Worm (Caenorhabditis elegans) whole organism, L2 larva: ENCODE results near the gene F44D12.10.

Experiments used
- C34F6.9 ChIP-seq: fragments of 150-350 bp; optimal IDR thresholded peaks from 2 replicates; lab custom pipeline; 2014; ENCODE audit warnings: missing biosample characterization, missing genetic modification characterization
- F13H6.1 ChIP-seq: sonication (generic microtip); optimal IDR thresholded peaks from 2 replicates; lab custom pipeline; 2016; ENCODE audit warnings: missing genetic modification characterization, missing compliant biosample characterization
- R02D3.7 ChIP-seq: fragments of 150-350 bp; optimal IDR thresholded peaks from 2 replicates; lab custom pipeline; 2014; ENCODE audit warnings: missing biosample characterization, missing genetic modification characterization
- Y55F3AM.14 ChIP-seq: fragments of 200-800 bp; sonication (Bioruptor generic); optimal IDR thresholded peaks from 2 replicates; lab custom pipeline; 2018; ENCODE audit warnings: mild to moderate bottlenecking, missing genetic modification characterization, missing compliant biosample characterization
- ZK546.5 ChIP-seq: sonication (generic microtip); optimal IDR thresholded peaks from 2 replicates; lab custom pipeline; 2017; ENCODE audit warnings: missing biosample characterization, missing genetic modification characterization
- alr-1 ChIP-seq: fragments of 150-350 bp; optimal IDR thresholded peaks from 2 replicates; lab custom pipeline; 2014; ENCODE audit warnings: missing biosample characterization, missing genetic modification characterization
- ama-1 ChIP-seq: fragments of 150-350 bp; optimal IDR thresholded peaks from 2 replicates; lab custom pipeline; 2018; ENCODE audit warnings: inconsistent platforms
- blmp-1 ChIP-seq: sonication (generic microtip); optimal IDR thresholded peaks from 2 replicates; lab custom pipeline; 2017; ENCODE audit warnings: missing genetic modification characterization, mild to moderate bottlenecking, missing compliant biosample characterization, antibody characterized with exemption, moderate library complexity; ENCODE audit not compliant: insufficient read depth
- ceh-16 ChIP-seq: fragments of 150-350 bp; optimal IDR thresholded peaks from 2 replicates; lab custom pipeline; 2014; ENCODE audit warnings: missing biosample characterization, missing genetic modification characterization
- ceh-82 ChIP-seq: fragments of 150-350 bp; optimal IDR thresholded peaks from 2 replicates; lab custom pipeline; 2014; ENCODE audit warnings: missing biosample characterization, missing genetic modification characterization
- crh-2 ChIP-seq: sonication (generic microtip); optimal IDR thresholded peaks from 2 replicates; lab custom pipeline; 2017; ENCODE audit warnings: missing biosample characterization, missing genetic modification characterization
- dmd-4 ChIP-seq: sonication (generic microtip); optimal IDR thresholded peaks from 2 replicates; lab custom pipeline; 2017; ENCODE audit warnings: missing biosample characterization, missing genetic modification characterization
- egl-27 ChIP-seq: sonication (generic microtip); optimal IDR thresholded peaks from 3 replicates; lab custom pipeline; 2017; ENCODE audit warnings: missing biosample characterization, missing genetic modification reagents, missing genetic modification characterization
- elt-1 ChIP-seq: fragments of 150-350 bp; optimal IDR thresholded peaks from 2 replicates; lab custom pipeline; 2014; ENCODE audit warnings: missing biosample characterization, missing genetic modification characterization
- elt-3 ChIP-seq: sonication (generic microtip); optimal IDR thresholded peaks from 2 replicates; lab custom pipeline; 2017; ENCODE audit warnings: missing biosample characterization, missing genetic modification characterization
- fos-1 ChIP-seq: fragments of 150-350 bp; optimal IDR thresholded peaks from 2 replicates; lab custom pipeline; 2014; ENCODE audit warnings: missing biosample characterization, missing genetic modification characterization
- gmeb-1 ChIP-seq: fragments of 150-350 bp; optimal IDR thresholded peaks from 2 replicates; lab custom pipeline; 2014; ENCODE audit warnings: missing biosample characterization, missing genetic modification characterization
- lin-11 ChIP-seq: fragments of 150-350 bp; sonication (generic microtip); optimal IDR thresholded peaks from 2 replicates; lab custom pipeline; 2014; ENCODE audit warnings: missing biosample characterization, missing genetic modification characterization, inconsistent platforms, mixed read lengths
- lin-39 ChIP-seq: fragments of 150-350 bp; optimal IDR thresholded peaks from 2 replicates; lab custom pipeline; 2014; ENCODE audit warnings: missing biosample characterization, missing genetic modification reagents, missing genetic modification characterization
- lsy-2 ChIP-seq, 2 experiments: fragments of 150-350 bp in 1 of 2; sonication (generic microtip) in 1 of 2; optimal IDR thresholded peaks; 2 replicates each; lab custom pipeline; 2014 to 2017; ENCODE audit warnings: missing biosample characterization in 2 of 2, missing genetic modification characterization in 2 of 2
- mab-5 ChIP-seq: fragments of 150-350 bp; optimal IDR thresholded peaks from 2 replicates; lab custom pipeline; 2014; ENCODE audit warnings: missing biosample characterization, missing genetic modification characterization
- mbf-1 ChIP-seq: sonication (generic microtip); optimal IDR thresholded peaks from 2 replicates; lab custom pipeline; 2017; ENCODE audit warnings: missing biosample characterization, missing genetic modification characterization
- mdl-1 ChIP-seq, 2 experiments: fragments of 150-350 bp in 1 of 2; sonication (generic microtip) in 1 of 2; optimal IDR thresholded peaks; 2 replicates each; lab custom pipeline; 2017; ENCODE audit warnings: missing biosample characterization in 2 of 2, missing genetic modification characterization in 2 of 2
- nhr-10 ChIP-seq: sonication (generic microtip); optimal IDR thresholded peaks from 2 replicates; lab custom pipeline; 2017; ENCODE audit warnings: missing biosample characterization, missing genetic modification characterization
- nhr-11 ChIP-seq: fragments of 150-350 bp; optimal IDR thresholded peaks from 2 replicates; lab custom pipeline; 2014; ENCODE audit warnings: missing biosample characterization, missing genetic modification characterization
- nhr-12 ChIP-seq: fragments of 150-350 bp; optimal IDR thresholded peaks from 2 replicates; lab custom pipeline; 2014; ENCODE audit warnings: missing biosample characterization, missing genetic modification characterization
- nhr-129 ChIP-seq: fragments of 150-350 bp; optimal IDR thresholded peaks from 2 replicates; lab custom pipeline; 2014; ENCODE audit warnings: missing biosample characterization, missing genetic modification characterization
- nhr-21 ChIP-seq: fragments of 150-350 bp; optimal IDR thresholded peaks from 2 replicates; lab custom pipeline; 2014; ENCODE audit warnings: missing biosample characterization, missing genetic modification characterization
- nhr-23 ChIP-seq: fragments of 150-350 bp; optimal IDR thresholded peaks from 2 replicates; lab custom pipeline; 2014; ENCODE audit warnings: missing biosample characterization, missing genetic modification reagents, missing genetic modification characterization
- nhr-237 ChIP-seq: fragments of 150-350 bp; optimal IDR thresholded peaks from 2 replicates; lab custom pipeline; 2014; ENCODE audit warnings: missing biosample characterization, missing genetic modification characterization
- nhr-77 ChIP-seq: fragments of 150-350 bp; optimal IDR thresholded peaks from 2 replicates; lab custom pipeline; 2014; ENCODE audit warnings: missing biosample characterization, missing genetic modification characterization
- peb-1 ChIP-seq: fragments of 150-350 bp; optimal IDR thresholded peaks from 2 replicates; lab custom pipeline; 2014; ENCODE audit warnings: missing biosample characterization, missing genetic modification characterization
- sem-4 ChIP-seq: fragments of 150-350 bp; optimal IDR thresholded peaks from 2 replicates; lab custom pipeline; 2014; ENCODE audit warnings: missing biosample characterization, missing genetic modification reagents, missing genetic modification characterization
- skn-1 ChIP-seq: sonication (generic microtip); optimal IDR thresholded peaks from 2 replicates; lab custom pipeline; 2017; ENCODE audit warnings: missing biosample characterization, missing genetic modification characterization
- sma-3 ChIP-seq: sonication (generic microtip); optimal IDR thresholded peaks from 2 replicates; lab custom pipeline; 2016; ENCODE audit warnings: missing genetic modification reagents, missing genetic modification characterization, missing compliant biosample characterization
- sma-9 ChIP-seq, 2 experiments: fragments of 150-350 bp in 1 of 2; sonication (generic microtip) in 1 of 2; optimal IDR thresholded peaks; 2 replicates each; lab custom pipeline; 2014 to 2016; ENCODE audit warnings: missing genetic modification characterization in 2 of 2, mild to moderate bottlenecking in 1 of 2, missing biosample characterization in 1 of 2, missing compliant biosample characterization in 1 of 2, missing genetic modification reagents in 1 of 2, moderate library complexity in 1 of 2
- snpc-4 ChIP-seq: fragments of 150-350 bp; optimal IDR thresholded peaks from 2 replicates; lab custom pipeline; 2014; ENCODE audit warnings: missing biosample characterization, missing genetic modification characterization
- unc-39 ChIP-seq: fragments of 150-350 bp; optimal IDR thresholded peaks from 2 replicates; lab custom pipeline; 2014; ENCODE audit warnings: missing biosample characterization, missing genetic modification characterization
- unc-55 ChIP-seq: fragments of 150-350 bp; sonication (generic microtip); optimal IDR thresholded peaks from 3 replicates; lab custom pipeline; 2014; ENCODE audit warnings: missing biosample characterization, missing genetic modification reagents, missing genetic modification characterization
- unc-62 ChIP-seq: fragments of 150-350 bp; optimal IDR thresholded peaks from 2 replicates; lab custom pipeline; 2014; ENCODE audit warnings: missing biosample characterization, missing genetic modification reagents, missing genetic modification characterization
- zag-1 ChIP-seq: fragments of 150-350 bp; optimal IDR thresholded peaks from 2 replicates; lab custom pipeline; 2014; ENCODE audit warnings: missing biosample characterization, missing genetic modification characterization
- ztf-1 ChIP-seq: fragments of 200-800 bp; sonication (Bioruptor generic); conservative IDR thresholded peaks from 2 replicates; pipeline ENCODE4 v1.3.6; 2022; ENCODE audit warnings: missing genetic modification characterization, missing compliant biosample characterization
- ztf-11 ChIP-seq: sonication (generic microtip); optimal IDR thresholded peaks from 2 replicates; lab custom pipeline; 2017; ENCODE audit warnings: missing biosample characterization, missing genetic modification characterization

Gene F44D12.10

DNA sequence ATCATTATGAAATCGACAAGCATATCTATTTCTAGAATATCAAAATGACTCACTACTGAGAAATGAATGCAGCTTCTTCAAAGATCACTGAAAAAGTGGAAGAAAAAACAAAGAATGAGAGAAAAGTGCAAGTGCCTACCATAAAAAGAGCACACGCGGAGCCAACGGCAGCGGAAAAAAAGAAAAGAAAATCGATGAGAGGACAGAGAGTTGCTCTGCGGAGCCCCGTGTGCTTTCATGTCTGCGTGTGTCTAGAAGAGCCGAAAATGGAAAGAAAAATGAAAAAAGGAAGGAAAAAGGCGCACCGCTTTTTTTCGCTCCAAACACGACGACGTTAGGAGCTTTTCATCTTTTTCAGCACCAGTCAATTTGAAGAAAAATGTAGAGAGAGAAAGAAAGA, 25.9 kb upstream of the F44D12.10 start, which contains the start of gene ipla-7:
TSS of gene ipla-7 (minus strand) at position 122 of the 400 bp plus-strand sequence.
- no peak for TF ChIP-seq R02D3.7 (tag; lab: Kevin White, UChicago)
- TF ChIP-seq ceh-82 (tag; lab: Kevin White, UChicago), result no peak
- no peak for TF ChIP-seq gmeb-1
- TF ChIP-seq F13H6.1 (tag; lab: Kevin White, UChicago), result peak; percentile 29
- TF ChIP-seq ztf-1 (GFP tag; lab: Robert Waterston, UW), result no peak
- no peak for TF ChIP-seq nhr-77
- peak; percentile 62 for TF ChIP-seq crh-2
- TF ChIP-seq alr-1 (tag; lab: Kevin White, UChicago), result no peak
- TF ChIP-seq sma-9 (GFP tag; optimal IDR thresholded peaks at IDR 0.05; lab: Kevin White, UChicago), result no peak
- no peak for TF ChIP-seq sma-9 (tag; optimal IDR thresholded peaks at IDR 0.05; lab: Kevin White, UChicago)
- TF ChIP-seq mbf-1, result no peak
- TF ChIP-seq elt-3 (tag; lab: Kevin White, UChicago), result no peak
- no peak for TF ChIP-seq unc-62 (GFP tag; lab: Kevin White, UChicago)
- TF ChIP-seq unc-39, result no peak
- TF ChIP-seq blmp-1 (tag; lab: Kevin White, UChicago), result no peak
- TF ChIP-seq snpc-4 (tag; lab: Kevin White, UChicago), result peak; percentile 5
- no peak for TF ChIP-seq nhr-21 (tag; lab: Kevin White, UChicago)
- TF ChIP-seq lin-39 (tag; lab: Kevin White, UChicago), result no peak
- TF ChIP-seq nhr-129 (tag; lab: Kevin White, UChicago), result peak; percentile 11
- no peak for TF ChIP-seq lin-11 (tag; lab: Kevin White, UChicago)
- no peak for TF ChIP-seq ztf-11 (tag; lab: Kevin White, UChicago)
- TF ChIP-seq mdl-1 (tag; optimal IDR thresholded peaks at IDR 0.05; lab: Kevin White, UChicago), result peak in 1 of 2 experiments; percentile 33
- peak; percentile 29 for TF ChIP-seq unc-55 (GFP tag; lab: Kevin White, UChicago)
- no peak for TF ChIP-seq nhr-237 (tag; lab: Kevin White, UChicago)
- no peak for TF ChIP-seq peb-1 (tag; lab: Kevin White, UChicago)
- TF ChIP-seq lsy-2 (tag; optimal IDR thresholded peaks at IDR 0.05; lab: Kevin White, UChicago), result peak in 1 of 2 experiments; percentile 21
- TF ChIP-seq dmd-4 (tag; lab: Kevin White, UChicago), result no peak
- TF ChIP-seq Y55F3AM.14 (GFP tag; lab: Kevin White, UChicago), result no peak
- TF ChIP-seq nhr-11 (tag; lab: Kevin White, UChicago), result no peak
- no peak for TF ChIP-seq ZK546.5 (tag; lab: Kevin White, UChicago)
- TF ChIP-seq mab-5 (tag; lab: Kevin White, UChicago), result no peak
- no peak for TF ChIP-seq egl-27
- TF ChIP-seq nhr-10, result no peak
- TF ChIP-seq ama-1 (lab: Kevin White, UChicago), result no peak
- no peak for TF ChIP-seq ceh-16
- no peak for TF ChIP-seq sem-4 (tag; lab: Kevin White, UChicago)
- peak; percentile 70 for TF ChIP-seq C34F6.9 (tag; lab: Kevin White, UChicago)
- TF ChIP-seq zag-1 (tag; lab: Kevin White, UChicago), result peak; percentile 31
- TF ChIP-seq nhr-23, result no peak
- TF ChIP-seq nhr-12 (tag; lab: Kevin White, UChicago), result no peak
- peak; percentile 62 for TF ChIP-seq fos-1 (tag; lab: Kevin White, UChicago)
- no peak for TF ChIP-seq skn-1 (tag; lab: Kevin White, UChicago)

DNA sequence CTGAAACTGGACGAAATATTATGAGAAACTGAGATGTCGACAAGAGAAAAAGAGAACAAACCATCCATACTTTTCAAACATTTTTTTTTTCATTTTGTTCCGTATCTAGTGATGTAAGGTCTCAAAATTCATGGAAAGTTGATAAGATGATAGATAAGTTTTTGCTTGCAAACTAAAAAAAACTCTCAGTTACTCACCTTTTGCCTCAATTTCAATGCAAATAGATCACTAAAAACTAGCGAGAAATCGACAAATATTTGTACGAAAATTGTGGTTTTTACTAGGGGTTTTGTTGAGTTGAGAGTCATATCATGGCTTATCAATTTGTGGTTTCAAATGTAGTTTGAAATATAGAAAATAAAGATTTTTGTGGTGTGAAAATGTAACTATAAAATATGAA, 23.9 kb upstream of the F44D12.10 start:
- TF ChIP-seq fos-1 (tag; lab: Kevin White, UChicago) (peak; percentile 57), elt-1 (tag; lab: Kevin White, UChicago) (no peak)
- TF ChIP-seq, all 48 proteins: peak for 1

DNA sequence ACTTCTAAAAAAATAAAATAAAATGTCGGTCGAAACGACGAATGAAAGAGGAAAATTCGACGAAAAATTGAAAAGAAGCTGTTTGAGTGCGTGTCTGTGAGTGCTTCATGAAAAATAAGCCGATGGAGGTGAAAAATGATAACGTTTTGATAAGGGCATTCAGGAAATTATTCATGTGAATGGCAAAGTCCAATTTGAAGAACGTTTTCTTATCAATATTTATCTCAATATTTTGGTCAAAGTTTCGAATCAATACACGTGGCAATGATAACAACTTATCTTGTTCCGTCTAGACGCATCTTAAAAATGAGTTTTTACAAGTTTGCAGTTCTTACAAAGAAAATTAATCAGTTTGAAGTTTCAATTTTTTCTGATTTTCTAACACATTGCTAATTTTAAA, 22.3 kb upstream of the F44D12.10 start:
- TF ChIP-seq fos-1 (tag; lab: Kevin White, UChicago) (peak; percentile 76), F13H6.1 (tag; lab: Kevin White, UChicago) (peak; percentile 55), crh-2 (peak; percentile 99), egl-27 (peak; percentile 42), C34F6.9 (tag; lab: Kevin White, UChicago) (no peak), lsy-2 (tag; optimal IDR thresholded peaks at IDR 0.05; lab: Kevin White, UChicago) (no peak), sma-3 (GFP tag; lab: Kevin White, UChicago) (peak; percentile 7), sma-9 (GFP tag; optimal IDR thresholded peaks at IDR 0.05; lab: Kevin White, UChicago) (peak; percentile 77), sma-9 (tag; optimal IDR thresholded peaks at IDR 0.05; lab: Kevin White, UChicago) (no peak)
